Fruit fly (Drosophila melanogaster) whole organism, wandering third instar larva: ENCODE data around the gene CG31948.

ENCODE experiments used
- N ChIP-seq: fragments of >200 bp; optimal IDR thresholded peaks from 2 replicates; lab custom pipeline; 2018; ENCODE audit warnings: missing biosample characterization, missing external identifiers, missing genetic modification characterization
- OdsH ChIP-seq: fragments of 200-800 bp; sonication (Bioruptor generic); optimal IDR thresholded peaks from 2 replicates; lab custom pipeline; 2016; ENCODE audit warnings: missing biosample characterization, mild to moderate bottlenecking, missing genetic modification characterization
- Sp1 ChIP-seq: fragments of 200-800 bp; sonication (Bioruptor generic); optimal IDR thresholded peaks from 3 replicates; lab custom pipeline; 2019; ENCODE audit warnings: missing biosample characterization, mild to moderate bottlenecking, missing genetic modification characterization, moderate library complexity
- sv ChIP-seq: fragments of 200-800 bp; sonication (Bioruptor generic); optimal IDR thresholded peaks from 3 replicates; lab custom pipeline; 2016; ENCODE audit warnings: missing biosample characterization, missing genetic modification characterization
- woc ChIP-seq: sonication (Bioruptor generic); optimal IDR thresholded peaks from 2 replicates; lab custom pipeline; 2016; ENCODE audit warnings: missing biosample characterization, mild to moderate bottlenecking, missing genetic modification characterization

Gene CG31948

dm6 chr2L:2365655-2366214, 50.8 kb downstream of the CG31948 start (continued):
- TF ChIP-seq N (GFP tag; lab: Kevin White, UChicago), result no peak
- no peak for TF ChIP-seq woc
- TF ChIP-seq OdsH (GFP tag; lab: Kevin White, UChicago), result no peak
- TF ChIP-seq sv (GFP tag; lab: Kevin White, UChicago), result no peak
- no peak for TF ChIP-seq Sp1 (GFP tag; lab: Kevin White, UChicago)
